Worm (Caenorhabditis elegans): ENCODE results near the gene ccpp-6.

DNA sequence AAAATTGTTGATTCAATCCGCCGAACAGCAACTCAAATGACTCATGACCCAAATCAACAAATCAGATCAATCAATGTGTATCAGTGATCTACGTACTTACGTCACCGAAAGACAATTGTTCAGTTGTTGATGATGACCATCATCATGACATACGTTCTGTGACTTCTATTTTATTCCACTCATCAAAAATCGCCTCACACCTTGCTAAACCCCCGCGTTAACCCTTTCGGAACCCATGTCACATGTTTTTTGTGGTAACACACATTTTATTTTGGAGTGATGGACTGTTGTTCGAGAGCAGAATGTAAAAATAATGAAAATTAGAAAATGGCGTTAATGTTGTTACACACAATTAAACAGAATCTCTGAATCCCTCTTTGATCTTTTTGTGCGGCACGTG lies 44.7 kb downstream of the ccpp-6 start:
- TF ChIP-seq hlh-8 (tag; optimal IDR thresholded peaks at IDR 0.05) (no peak), nhr-11 (tag; optimal IDR thresholded peaks at IDR 0.05) (no peak), fkh-10 (GFP tag; optimal IDR thresholded peaks at IDR 0.05) (no peak), lin-11 (tag; optimal IDR thresholded peaks at IDR 0.05) (no peak), tbx-2 (tag; optimal IDR thresholded peaks at IDR 0.05) (no peak), sox-4 (tag; optimal IDR thresholded peaks at IDR 0.05) (no peak), hlh-13 (GFP tag; optimal IDR thresholded peaks at IDR 0.05) (no peak), pag-3 (tag; optimal IDR thresholded peaks at IDR 0.05; ENCODE audit: borderline replicate concordance) (no peak), ama-1 (optimal IDR thresholded peaks at IDR 0.05) (no peak), che-1 (tag; optimal IDR thresholded peaks at IDR 0.05) (no peak), ceh-9 (tag; optimal IDR thresholded peaks at IDR 0.05) (no peak), lim-6 (tag; optimal IDR thresholded peaks at IDR 0.05) (no peak)

All from whole organism, late embryonic.